Worm (Caenorhabditis elegans): ENCODE data around the gene T02B11.4.

T02B11.4 gene

ce11 chrV:904232-904983, 33.5 kb upstream of the T02B11.4 start, which contains the start of gene trm-2A (continued):
- TF ChIP-seq lsl-1 (GFP tag; optimal IDR thresholded peaks at IDR 0.05) (peak; percentile 18), dpl-1 (GFP tag; optimal IDR thresholded peaks at IDR 0.05) (peak; percentile 74), snpc-3.4 (tag; optimal IDR thresholded peaks at IDR 0.05) (peak; percentile 70), F55B11.4 (tag; optimal IDR thresholded peaks at IDR 0.05; ENCODE audit: borderline replicate concordance, insufficient read depth) (no peak), madf-10 (tag; optimal IDR thresholded peaks at IDR 0.05) (no peak), unc-62 (GFP tag; optimal IDR thresholded peaks at IDR 0.05) (no peak), lin-35 (GFP tag; optimal IDR thresholded peaks at IDR 0.05) (peak in 2 of 3 experiments; percentile 15 to 91), madf-3 (GFP tag; IDR thresholded peaks at IDR 0.05) (0 out of 2 replicates have a peak, but pooled peaks have one; percentile 38), ceh-58 (GFP tag; IDR thresholded peaks at IDR 0.05) (no peak), F37B4.10 (GFP tag; IDR thresholded peaks at IDR 0.05) (0 out of 2 replicates have a peak, but pooled peaks have one; percentile 61), aptf-3 (GFP tag; IDR thresholded peaks at IDR 0.05) (no peak), lin-40 (tag; optimal IDR thresholded peaks at IDR 0.05) (peak; percentile 45), athp-1 (tag; optimal IDR thresholded peaks at IDR 0.05) (no peak), snpc-1.3 (tag; optimal IDR thresholded peaks at IDR 0.05; ENCODE audit: insufficient read depth) (peak; percentile 52)

DNA sequence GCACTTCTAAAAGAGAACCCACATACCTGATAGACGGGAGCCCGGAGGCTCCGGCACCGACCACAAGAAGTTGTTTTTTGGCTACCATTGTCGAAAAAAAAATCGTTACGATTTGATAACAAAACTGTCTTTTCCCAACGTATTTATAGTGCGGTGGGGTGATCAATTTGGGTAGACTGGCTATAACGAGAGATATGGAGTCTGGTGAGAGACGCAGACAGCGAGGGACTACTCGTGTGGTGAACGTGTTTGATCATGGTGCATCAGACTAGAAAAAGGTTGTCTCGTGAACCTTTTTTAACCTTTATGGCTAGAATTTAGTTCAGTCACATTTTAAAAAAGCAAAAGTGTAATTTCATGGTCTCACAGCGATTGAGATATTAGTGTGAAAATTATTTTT, 32.5 kb upstream of the T02B11.4 start, which contains the start of gene fmo-5:
Gene fmo-5 (minus strand): TSS at position 206 of the 400 bp plus-strand sequence.
- TF ChIP-seq ccch-3 (GFP tag; optimal IDR thresholded peaks at IDR 0.05) (no peak), nhr-27 (tag; optimal IDR thresholded peaks at IDR 0.05) (no peak), Y95B8A.8 (GFP tag; IDR thresholded peaks at IDR 0.05) (no peak), F52B5.7 (tag; optimal IDR thresholded peaks at IDR 0.05) (no peak), nhr-179 (tag; optimal IDR thresholded peaks at IDR 0.05) (no peak), F57A8.1 (GFP tag; optimal IDR thresholded peaks at IDR 0.05) (no peak), athp-1 (tag; optimal IDR thresholded peaks at IDR 0.05) (no peak), zim-3 (tag; optimal IDR thresholded peaks at IDR 0.05) (no peak), dpl-1 (GFP tag; optimal IDR thresholded peaks at IDR 0.05) (no peak), madf-10 (tag; optimal IDR thresholded peaks at IDR 0.05) (no peak), F10E7.11 (tag; optimal IDR thresholded peaks at IDR 0.05) (no peak), lsl-1 (GFP tag; optimal IDR thresholded peaks at IDR 0.05) (no peak), C06A6.2 (GFP tag; conservative IDR thresholded peaks at IDR 0.05) (0 out of 2 replicates have a peak, but pooled peaks have one; percentile 28), madf-8 (GFP tag; conservative IDR thresholded peaks at IDR 0.05) (no peak), mcd-1 (GFP tag; IDR thresholded peaks at IDR 0.05) (peak; percentile 58), mes-4 (tag; optimal IDR thresholded peaks at IDR 0.05) (no peak), ets-4 (GFP tag; optimal IDR thresholded peaks at IDR 0.05) (no peak), F49E8.2 (tag; optimal IDR thresholded peaks at IDR 0.05; ENCODE audit: insufficient read depth) (no peak), F57C9.4 (tag; optimal IDR thresholded peaks at IDR 0.05) (no peak), ztf-25 (GFP tag; IDR thresholded peaks at IDR 0.05) (no peak), repo-1 (tag; optimal IDR thresholded peaks at IDR 0.05) (no peak), F33H1.4 (GFP tag; IDR thresholded peaks at IDR 0.05) (no peak), ZK185.1 (tag; optimal IDR thresholded peaks at IDR 0.05; ENCODE audit: poor library complexity, severe bottlenecking) (no peak), attf-6 (GFP tag; IDR thresholded peaks at IDR 0.05) (no peak), snpc-4 (GFP tag; optimal IDR thresholded peaks at IDR 0.05) (no peak), snpc-4 (tag; optimal IDR thresholded peaks at IDR 0.05) (no peak), hsf-1 (GFP tag; IDR thresholded peaks at IDR 0.05) (no peak), F39B2.1 (GFP tag; IDR thresholded peaks at IDR 0.05) (no peak), ceh-27 (GFP tag; optimal IDR thresholded peaks at IDR 0.05) (no peak), Y53F4B.3 (GFP tag; IDR thresholded peaks at IDR 0.05) (no peak), Y79H2A.3 (GFP tag; conservative IDR thresholded peaks at IDR 0.05) (no peak), atf-7 (tag; optimal IDR thresholded peaks at IDR 0.05) (no peak), ztf-28 (GFP tag; IDR thresholded peaks at IDR 0.05) (no peak), him-1 (tag; optimal IDR thresholded peaks at IDR 0.05) (no peak), chd-7 (tag; optimal IDR thresholded peaks at IDR 0.05) (no peak), tlf-1 (GFP tag; optimal IDR thresholded peaks at IDR 0.05) (no peak)
